Fruit fly (Drosophila melanogaster): ENCODE results near the gene up.

up gene

DNA sequence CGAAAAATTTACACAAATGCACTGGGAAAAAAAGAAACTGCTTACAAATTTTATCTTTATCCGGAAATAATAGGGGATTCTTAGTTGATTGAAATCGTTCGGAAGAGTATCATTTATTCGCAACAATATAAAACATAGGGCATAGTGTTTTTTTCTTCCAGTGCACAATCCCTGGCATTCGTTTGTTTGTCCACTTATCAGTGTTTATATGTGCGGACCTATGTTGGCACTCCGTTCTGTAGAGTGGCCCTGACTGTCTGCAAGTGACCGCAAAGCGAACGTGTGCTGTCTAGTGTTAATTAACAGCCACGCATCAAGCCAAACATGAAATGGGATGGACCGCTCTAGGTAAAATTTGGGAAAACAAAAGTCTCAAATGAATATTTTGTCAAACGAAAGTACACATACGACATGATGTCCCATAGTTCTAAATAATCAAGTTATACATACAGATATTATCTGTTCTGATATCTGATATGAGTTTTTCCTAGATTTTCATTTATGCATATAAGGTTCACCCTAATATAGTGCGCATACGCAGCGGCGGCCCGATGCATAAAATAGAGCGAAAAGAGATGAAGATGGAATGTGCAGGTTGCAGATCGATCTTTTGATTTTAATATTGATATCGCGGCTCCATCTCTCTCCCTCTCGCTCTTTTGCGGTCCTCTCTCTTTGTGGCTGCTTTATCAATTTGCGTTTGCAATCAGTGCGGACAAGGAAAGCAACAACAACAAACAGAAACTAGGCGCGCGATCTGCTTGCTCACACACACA is 38.9 kb upstream of the up start (continued):
- TF ChIP-seq Atf-2 (GFP tag; optimal IDR thresholded peaks at IDR 0.05), result peak; percentile 94
- peak; percentile 67; the same call in 1 of the 2 replicates for TF ChIP-seq Adf1 (GFP tag; IDR thresholded peaks at IDR 0.05)
- peak; percentile 91 for TF ChIP-seq Dad (GFP tag; optimal IDR thresholded peaks at IDR 0.05)
- TF ChIP-seq tio (GFP tag; optimal IDR thresholded peaks at IDR 0.05), result peak; percentile 95
- peak; percentile 82 for TF ChIP-seq CG4404 (GFP tag; IDR thresholded peaks at IDR 0.05)
- TF ChIP-seq CG11560 (tag; IDR thresholded peaks at IDR 0.05), result peak; percentile 85
- peak; percentile 93 for TF ChIP-seq CG4424 (GFP tag; optimal IDR thresholded peaks at IDR 0.05)
- peak; percentile 96 for TF ChIP-seq lab (GFP tag; optimal IDR thresholded peaks at IDR 0.05)
- peak; percentile 94 for TF ChIP-seq CG4282 (GFP tag; optimal IDR thresholded peaks at IDR 0.05)
- peak; percentile 90 for TF ChIP-seq vfl (GFP tag; optimal IDR thresholded peaks at IDR 0.05)
- no peak for TF ChIP-seq crol (GFP tag; IDR thresholded peaks at IDR 0.05)
- TF ChIP-seq fru (optimal IDR thresholded peaks at IDR 0.05), result no peak
- TF ChIP-seq Antp (GFP tag; optimal IDR thresholded peaks at IDR 0.05), result peak; percentile 96
- peak in 1 of 2 experiments; percentile 47 for TF ChIP-seq insv (GFP tag; optimal IDR thresholded peaks at IDR 0.05)
- peak; percentile 85 for TF ChIP-seq CG12071 (GFP tag; optimal IDR thresholded peaks at IDR 0.05)
- TF ChIP-seq Ptx1 (GFP tag; IDR thresholded peaks at IDR 0.05), result peak; percentile 95
- TF ChIP-seq C15 (GFP tag; IDR thresholded peaks at IDR 0.05), result peak; percentile 91; the same call in 2 of the 3 replicates
- TF ChIP-seq pnt (GFP tag; optimal IDR thresholded peaks at IDR 0.05), result peak; percentile 96
- peak; percentile 89 for TF ChIP-seq ase (GFP tag; IDR thresholded peaks at IDR 0.05)
- no peak for TF ChIP-seq HLHmδ (GFP tag; optimal IDR thresholded peaks at IDR 0.05)
- TF ChIP-seq Neu2 (GFP tag; optimal IDR thresholded peaks at IDR 0.05; ENCODE audit: borderline replicate concordance), result peak; percentile 86
- no peak for TF ChIP-seq hth (optimal IDR thresholded peaks at IDR 0.05)
- peak; percentile 92 for TF ChIP-seq nmo (GFP tag; optimal IDR thresholded peaks at IDR 0.05)
- TF ChIP-seq hb (GFP tag; IDR thresholded peaks at IDR 0.05; ENCODE audit: partially characterized antibody), result no peak
- peak; percentile 95 for TF ChIP-seq Dbx (GFP tag; IDR thresholded peaks at IDR 0.05)
- peak; percentile 91 for TF ChIP-seq CG6175 (GFP tag; IDR thresholded peaks at IDR 0.05)
- TF ChIP-seq ind (GFP tag; optimal IDR thresholded peaks at IDR 0.05), result peak; percentile 94
- TF ChIP-seq CG5180 (GFP tag; optimal IDR thresholded peaks at IDR 0.05), result peak; percentile 83
- TF ChIP-seq D19A (tag; optimal IDR thresholded peaks at IDR 0.05), result peak; percentile 88
- peak; percentile 88 for TF ChIP-seq Optix (GFP tag; IDR thresholded peaks at IDR 0.05)
- peak; percentile 92 for TF ChIP-seq Mad (GFP tag; optimal IDR thresholded peaks at IDR 0.05)
- TF ChIP-seq CG4854 (GFP tag; optimal IDR thresholded peaks at IDR 0.05), result peak; percentile 90
- TF ChIP-seq hkb (optimal IDR thresholded peaks at IDR 0.05), result no peak
- peak; percentile 92 for TF ChIP-seq hkb (GFP tag; IDR thresholded peaks at IDR 0.05)
- TF ChIP-seq Max (GFP tag; optimal IDR thresholded peaks at IDR 0.05), result peak; percentile 92
- peak; percentile 48 for TF ChIP-seq ftz-f1 (GFP tag; optimal IDR thresholded peaks at IDR 0.05)
- peak; percentile 91 for TF ChIP-seq HHEX (GFP tag; optimal IDR thresholded peaks at IDR 0.05)
- TF ChIP-seq CG9932 (GFP tag; IDR thresholded peaks at IDR 0.05), result peak; percentile 94
- peak; percentile 85; the same call in 2 of the 3 replicates for TF ChIP-seq otp (GFP tag; IDR thresholded peaks at IDR 0.05)
- peak; percentile 86 for TF ChIP-seq HmgD (GFP tag; optimal IDR thresholded peaks at IDR 0.05)
- TF ChIP-seq dysf (GFP tag; IDR thresholded peaks at IDR 0.05), result peak; percentile 95
- peak; percentile 86 for TF ChIP-seq CG15514 (GFP tag; optimal IDR thresholded peaks at IDR 0.05)
- peak; percentile 48; the same call in 1 of the 2 replicates for TF ChIP-seq gt (GFP tag; IDR thresholded peaks at IDR 0.05)
- TF ChIP-seq schlank (tag; optimal IDR thresholded peaks at IDR 0.05), result peak; percentile 92
- TF ChIP-seq Sry-β (GFP tag; optimal IDR thresholded peaks at IDR 0.05), result peak; percentile 54
- peak; percentile 94 for TF ChIP-seq grn (GFP tag; optimal IDR thresholded peaks at IDR 0.05)
- peak; percentile 76 for TF ChIP-seq CG6683 (GFP tag; optimal IDR thresholded peaks at IDR 0.05)
- peak; percentile 84 for TF ChIP-seq CG3726 (GFP tag; IDR thresholded peaks at IDR 0.05)
- TF ChIP-seq CG13775 (GFP tag; optimal IDR thresholded peaks at IDR 0.05), result peak; percentile 91
- TF ChIP-seq tup (GFP tag; optimal IDR thresholded peaks at IDR 0.05), result peak; percentile 92
